Worm (Caenorhabditis elegans) whole organism, late embryonic: Measurements from ENCODE around the gene B0432.9.

Experiments
- F13H6.1 ChIP-seq: sonication (generic microtip); optimal IDR thresholded peaks from 2 replicates; lab custom pipeline; 2016; ENCODE audit warnings: missing genetic modification characterization, missing compliant biosample characterization
- K02D7.2 ChIP-seq: sonication (generic microtip); optimal IDR thresholded peaks from 2 replicates; lab custom pipeline; 2017; ENCODE audit warnings: mild to moderate bottlenecking, missing genetic modification characterization, missing compliant biosample characterization
- ama-1 ChIP-seq: fragments of 150-350 bp; optimal IDR thresholded peaks from 2 replicates; lab custom pipeline; 2014
- ceh-18 ChIP-seq: sonication (generic microtip); optimal IDR thresholded peaks from 2 replicates; lab custom pipeline; 2016; ENCODE audit warnings: missing genetic modification characterization, missing compliant biosample characterization
- ceh-19 ChIP-seq: fragments of 200-800 bp; sonication (Bioruptor generic); optimal IDR thresholded peaks from 2 replicates; lab custom pipeline; 2018; ENCODE audit warnings: mild to moderate bottlenecking, missing genetic modification characterization, missing compliant biosample characterization
- ceh-22 ChIP-seq: sonication (generic microtip); optimal IDR thresholded peaks from 2 replicates; lab custom pipeline; 2017; ENCODE audit warnings: missing biosample characterization, missing genetic modification characterization
- ceh-30 ChIP-seq: fragments of 150-350 bp; optimal IDR thresholded peaks from 2 replicates; lab custom pipeline; 2014; ENCODE audit warnings: missing biosample characterization, missing genetic modification characterization
- ceh-31 ChIP-seq: sonication (generic microtip); optimal IDR thresholded peaks from 2 replicates; lab custom pipeline; 2016; ENCODE audit warnings: missing genetic modification characterization, missing compliant biosample characterization
- ceh-34 ChIP-seq: sonication (generic microtip); optimal IDR thresholded peaks from 2 replicates; lab custom pipeline; 2016; ENCODE audit warnings: mild to moderate bottlenecking, missing genetic modification characterization, missing compliant biosample characterization
- ceh-45 ChIP-seq: fragments of 200-800 bp; sonication (Bioruptor generic); IDR thresholded peaks from 2 replicates; pipeline ENCODE4 v1.3.6; 2022; ENCODE audit warnings: missing genetic modification reagents, missing genetic modification characterization, missing compliant biosample characterization
- ceh-9 ChIP-seq: sonication (generic microtip); optimal IDR thresholded peaks from 2 replicates; lab custom pipeline; 2016; ENCODE audit warnings: mild to moderate bottlenecking, missing genetic modification characterization, inconsistent platforms, missing compliant biosample characterization
- dmd-4 ChIP-seq: sonication (generic microtip); optimal IDR thresholded peaks from 2 replicates; lab custom pipeline; 2016; ENCODE audit warnings: borderline replicate concordance, missing genetic modification characterization, missing compliant biosample characterization
- dve-1 ChIP-seq: sonication (generic microtip); optimal IDR thresholded peaks from 2 replicates; lab custom pipeline; 2017; ENCODE audit warnings: antibody characterized with exemption, mild to moderate bottlenecking, missing genetic modification characterization, missing compliant biosample characterization
- elt-2 ChIP-seq: sonication (generic microtip); optimal IDR thresholded peaks from 2 replicates; lab custom pipeline; 2016; ENCODE audit warnings: missing genetic modification reagents, missing genetic modification characterization, missing compliant biosample characterization
- ets-4 ChIP-seq: sonication (generic microtip); optimal IDR thresholded peaks from 2 replicates; lab custom pipeline; 2016; ENCODE audit warnings: missing genetic modification characterization, missing compliant biosample characterization
- eyg-1 ChIP-seq: sonication (generic microtip); optimal IDR thresholded peaks from 2 replicates; lab custom pipeline; 2016; ENCODE audit warnings: missing genotype, missing genetic modification characterization, missing compliant biosample characterization
- fax-1 ChIP-seq: sonication (generic microtip); optimal IDR thresholded peaks from 2 replicates; lab custom pipeline; 2016; ENCODE audit warnings: missing genotype, missing genetic modification characterization, missing compliant biosample characterization
- fkh-6 ChIP-seq: sonication (generic microtip); optimal IDR thresholded peaks from 2 replicates; lab custom pipeline; 2016; ENCODE audit warnings: missing genetic modification characterization, missing compliant biosample characterization
- gmeb-2 ChIP-seq: sonication (generic microtip); optimal IDR thresholded peaks from 2 replicates; lab custom pipeline; 2016; ENCODE audit warnings: missing genetic modification characterization, inconsistent platforms, missing compliant biosample characterization
- hlh-13 ChIP-seq: fragments of 200-800 bp; sonication (Bioruptor generic); optimal IDR thresholded peaks from 2 replicates; lab custom pipeline; 2018; ENCODE audit warnings: mild to moderate bottlenecking, missing genetic modification characterization, missing compliant biosample characterization
- hlh-15 ChIP-seq: sonication (generic microtip); optimal IDR thresholded peaks from 2 replicates; lab custom pipeline; 2016; ENCODE audit warnings: missing genetic modification characterization, missing compliant biosample characterization
- hlh-6 ChIP-seq: sonication (generic microtip); optimal IDR thresholded peaks from 2 replicates; lab custom pipeline; 2016; ENCODE audit warnings: missing genotype, missing genetic modification characterization, missing compliant biosample characterization
- hlh-8 ChIP-seq: sonication (generic microtip); optimal IDR thresholded peaks from 2 replicates; lab custom pipeline; 2016; ENCODE audit warnings: missing genotype, missing genetic modification characterization, missing compliant biosample characterization
- lim-6 ChIP-seq: sonication (generic microtip); optimal IDR thresholded peaks from 2 replicates; lab custom pipeline; 2016; ENCODE audit warnings: missing genetic modification characterization, missing compliant biosample characterization
- lin-11 ChIP-seq: fragments of 200-800 bp; sonication (Bioruptor generic); optimal IDR thresholded peaks from 2 replicates; lab custom pipeline; 2018; ENCODE audit warnings: mild to moderate bottlenecking, missing genetic modification characterization, missing compliant biosample characterization
- mec-3 ChIP-seq: sonication (generic microtip); optimal IDR thresholded peaks from 2 replicates; lab custom pipeline; 2016; ENCODE audit warnings: borderline replicate concordance, missing genetic modification characterization, missing compliant biosample characterization
- npax-4 ChIP-seq: sonication (generic microtip); optimal IDR thresholded peaks from 2 replicates; lab custom pipeline; 2016; ENCODE audit warnings: missing genetic modification characterization, missing compliant biosample characterization
- pat-9 ChIP-seq: fragments of 200-800 bp; sonication (Bioruptor generic); optimal IDR thresholded peaks from 2 replicates; lab custom pipeline; 2018; ENCODE audit warnings: mild to moderate bottlenecking, missing genetic modification characterization, moderate library complexity, missing compliant biosample characterization
- pax-1 ChIP-seq: fragments of 150-350 bp; optimal IDR thresholded peaks from 2 replicates; lab custom pipeline; 2014; ENCODE audit warnings: missing biosample characterization, missing genetic modification characterization
- pqm-1 ChIP-seq: sonication (generic microtip); optimal IDR thresholded peaks from 2 replicates; lab custom pipeline; 2016; ENCODE audit warnings: missing genetic modification characterization, missing compliant biosample characterization
- sdc-2 ChIP-seq: sonication (generic microtip); optimal IDR thresholded peaks from 2 replicates; lab custom pipeline; 2016; ENCODE audit warnings: missing genotype, missing genetic modification characterization, missing compliant biosample characterization
- tbx-2 ChIP-seq: sonication (generic microtip); optimal IDR thresholded peaks from 2 replicates; lab custom pipeline; 2016; ENCODE audit warnings: missing genetic modification characterization, missing compliant biosample characterization
- ttx-3 ChIP-seq: sonication (generic microtip); optimal IDR thresholded peaks from 2 replicates; lab custom pipeline; 2016; ENCODE audit warnings: missing genetic modification reagents, missing genetic modification characterization, missing compliant biosample characterization
- zip-5 ChIP-seq: sonication (generic microtip); optimal IDR thresholded peaks from 2 replicates; lab custom pipeline; 2016; ENCODE audit warnings: missing genetic modification characterization, missing compliant biosample characterization

The B0432.9 gene

DNA sequence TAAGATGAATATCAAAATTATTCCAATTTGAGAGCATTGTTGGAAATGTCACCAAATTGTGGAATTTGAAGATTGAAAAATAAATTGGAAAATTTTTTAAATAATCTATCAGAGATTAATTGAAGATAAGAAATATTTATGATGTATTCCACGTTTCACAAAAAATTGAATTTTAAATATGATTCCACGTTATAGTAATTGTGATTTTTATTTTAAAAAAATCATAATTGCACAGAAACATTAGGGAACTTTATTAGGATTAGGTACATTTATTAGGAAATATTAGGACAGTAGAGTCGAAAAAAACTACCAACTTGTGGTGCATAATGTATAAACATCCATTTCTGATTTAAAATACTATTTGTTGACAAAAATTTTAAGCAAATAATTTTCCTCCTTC lies 11.1 kb upstream of the B0432.9 start, which contains the start of gene B0432.11:
TSS of gene B0432.11 (minus strand) at position 101 of the 400 bp plus-strand sequence.
- TF ChIP-seq fkh-6 (no peak), ceh-19 (GFP tag; lab: Kevin White, UChicago) (no peak), ama-1 (lab: Kevin White, UChicago) (no peak), ets-4 (tag; lab: Kevin White, UChicago) (no peak), eyg-1 (no peak)

DNA sequence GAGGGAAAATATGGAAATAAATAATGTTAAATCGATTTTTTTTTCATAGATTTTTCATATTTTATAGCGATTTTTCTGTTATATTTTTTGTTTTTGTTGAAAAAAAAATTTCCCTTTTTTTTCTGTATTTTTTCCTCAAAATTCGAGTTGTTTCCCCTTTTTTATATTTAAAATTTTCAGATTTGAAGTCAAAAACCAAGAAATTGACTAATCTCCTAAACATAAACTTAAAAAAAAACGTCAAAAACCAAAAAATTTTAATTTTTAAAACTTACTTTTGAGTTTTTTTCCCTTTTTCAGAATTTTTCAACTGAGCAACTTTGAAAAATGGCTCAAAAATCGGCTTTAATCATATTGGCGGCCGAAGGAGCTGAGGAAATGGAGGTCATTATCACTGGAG lies 6.8 kb upstream of the B0432.9 start, which contains the start of gene djr-1.1:
TSS of gene djr-1.1 (plus strand) at position 301 of the 400 bp plus-strand sequence.
- TF ChIP-seq tbx-2 (tag; lab: Kevin White, UChicago) (no peak), ceh-31 (no peak), fax-1 (tag; lab: Kevin White, UChicago) (no peak), dve-1 (tag; lab: Kevin White, UChicago) (no peak), pax-1 (no peak), F13H6.1 (tag; lab: Kevin White, UChicago) (no peak), hlh-6 (tag; lab: Kevin White, UChicago) (no peak), lin-11 (no peak), hlh-15 (tag; lab: Kevin White, UChicago) (no peak), ceh-18 (no peak), pat-9 (tag; lab: Kevin White, UChicago) (no peak), ceh-34 (tag; lab: Kevin White, UChicago) (no peak), hlh-13 (no peak), npax-4 (tag; lab: Kevin White, UChicago) (no peak), elt-2 (tag; lab: Kevin White, UChicago) (no peak), zip-5 (tag; lab: Kevin White, UChicago) (no peak), ceh-30 (tag; lab: Kevin White, UChicago) (no peak)

DNA sequence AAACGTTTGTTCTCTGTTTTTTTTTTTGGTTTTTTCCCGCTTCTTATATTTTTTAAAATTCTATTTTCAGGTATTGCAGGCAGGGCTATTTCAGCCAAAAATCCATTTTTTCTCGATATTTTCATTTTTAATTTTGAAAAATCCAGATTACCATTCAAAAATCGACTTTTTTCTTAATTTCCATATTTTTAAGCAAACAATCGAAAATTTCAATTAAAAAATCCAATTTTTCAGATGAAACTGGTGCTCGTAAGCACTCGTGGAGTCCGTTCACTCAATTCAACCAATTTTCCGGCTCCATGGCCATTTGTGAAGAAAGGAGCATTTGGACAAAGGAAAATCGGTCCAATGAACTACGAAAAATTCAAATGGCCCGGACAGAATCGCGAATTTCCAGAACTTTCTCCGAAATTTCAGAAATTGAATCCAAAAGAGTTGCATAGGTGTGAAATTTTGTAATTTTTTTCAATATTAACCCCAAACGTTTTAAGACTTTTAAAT lies 5.3 kb upstream of the B0432.9 start, which contains the start of gene mrpl-41:
TSS of gene mrpl-41 (plus strand) at position 235 of the 501 bp plus-strand sequence.
- TF ChIP-seq ceh-22 (tag; lab: Kevin White, UChicago) (no peak), K02D7.2 (tag; lab: Kevin White, UChicago) (no peak), ceh-45 (no peak), ceh-18 (no peak)

DNA sequence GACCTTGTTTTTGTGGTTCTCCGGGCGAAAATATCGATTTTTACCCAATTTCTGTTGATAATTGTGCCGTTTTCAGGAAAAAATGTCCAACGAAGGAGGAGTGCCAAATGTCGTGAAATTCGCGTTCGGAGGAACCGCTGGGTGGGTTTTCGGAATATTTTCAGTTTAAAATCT lies 2.9 kb upstream of the B0432.9 start, which contains the start of gene misc-1:
TSS of gene misc-1 (plus strand) at position 75 of the 174 bp plus-strand sequence.
- TF ChIP-seq tbx-2 (tag; lab: Kevin White, UChicago) (no peak), gmeb-2 (tag; lab: Kevin White, UChicago) (no peak), K02D7.2 (tag; lab: Kevin White, UChicago) (no peak), ceh-45 (no peak), sdc-2 (tag; lab: Kevin White, UChicago) (no peak), ceh-31 (no peak), pat-9 (tag; lab: Kevin White, UChicago) (no peak), hlh-8 (no peak), zip-5 (tag; lab: Kevin White, UChicago) (no peak), ceh-22 (tag; lab: Kevin White, UChicago) (no peak), mec-3 (no peak), ceh-9 (no peak), ttx-3 (no peak), lim-6 (tag; lab: Kevin White, UChicago) (no peak), F13H6.1 (tag; lab: Kevin White, UChicago) (no peak), pqm-1 (tag; lab: Kevin White, UChicago) (no peak), ceh-34 (tag; lab: Kevin White, UChicago) (no peak), dmd-4 (tag; lab: Kevin White, UChicago) (no peak)
